Worm (Caenorhabditis elegans): ENCODE measurements around the gene madf-8.

- no peak for TF ChIP-seq sea-1 (GFP tag; conservative IDR thresholded peaks at IDR 0.05)
- TF ChIP-seq ama-1 (optimal IDR thresholded peaks at IDR 0.05): no peak
- 0 out of 2 replicates have a peak, but pooled peaks have one; percentile 12 for TF ChIP-seq flt-1 (GFP tag; IDR thresholded peaks at IDR 0.05)
These were observed 26.7 kb upstream of the madf-8 start for ce11 chrIII:3677378-3677777.
